Worm (Caenorhabditis elegans): ENCODE measurements around the gene F14D2.14.

The F14D2.14 gene

DNA sequence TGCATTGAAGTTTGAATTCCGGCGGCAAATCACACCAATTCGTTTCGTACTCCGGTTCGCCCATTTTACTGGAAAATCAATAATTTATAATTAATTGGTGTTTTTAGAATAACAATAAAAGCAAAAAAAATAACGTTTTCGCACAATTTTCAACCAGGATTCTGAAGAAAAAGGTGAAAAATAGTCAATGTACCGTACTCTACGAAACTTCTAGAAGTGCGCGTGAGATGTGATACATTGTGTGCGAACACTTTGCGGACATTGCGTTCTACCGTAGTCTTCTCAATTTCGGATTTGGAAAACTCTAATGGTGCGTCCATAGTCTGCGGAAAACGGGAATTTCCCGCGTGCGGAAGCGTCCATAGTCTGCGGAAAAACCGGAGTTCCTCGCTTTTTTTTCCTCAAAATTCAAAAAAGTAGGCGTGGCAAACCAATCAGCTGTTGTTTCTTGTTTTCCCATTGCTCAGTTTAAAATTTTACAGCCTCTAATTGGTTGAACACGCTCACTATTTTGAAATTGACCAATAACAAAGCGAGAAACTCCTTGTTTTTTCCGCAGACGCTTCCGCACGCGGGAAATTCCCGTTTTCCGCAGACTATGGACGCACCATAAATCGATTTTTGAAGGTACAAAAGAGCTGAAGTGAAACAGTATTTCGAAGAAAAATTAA is at the start of gene F14D2.14, which contains the start of gene bath-29:
F14D2.14 (minus strand) TSS at position 51 of the 671 bp plus-strand sequence.
bath-29 (plus strand) TSS at position 621 of the 671 bp plus-strand sequence.
- no peak for TF ChIP-seq bed-3 (GFP tag; optimal IDR thresholded peaks at IDR 0.05)
- TF ChIP-seq tbx-8 (GFP tag; optimal IDR thresholded peaks at IDR 0.05) = no peak
- TF ChIP-seq cnd-1 (tag; optimal IDR thresholded peaks at IDR 0.05) = no peak
- no peak for TF ChIP-seq mep-1 (tag; optimal IDR thresholded peaks at IDR 0.05)
- TF ChIP-seq unc-39 (tag; optimal IDR thresholded peaks at IDR 0.05) = no peak
- TF ChIP-seq lin-32 (GFP tag; optimal IDR thresholded peaks at IDR 0.05) = no peak
- TF ChIP-seq sptf-1 (tag; optimal IDR thresholded peaks at IDR 0.05) = no peak
- no peak for TF ChIP-seq flh-1 (GFP tag; optimal IDR thresholded peaks at IDR 0.05)
- no peak for TF ChIP-seq lsy-2 (tag; optimal IDR thresholded peaks at IDR 0.05)
- no peak for TF ChIP-seq zip-8 (tag; optimal IDR thresholded peaks at IDR 0.05)
- no peak for TF ChIP-seq hlh-1 (tag; optimal IDR thresholded peaks at IDR 0.05)
- TF ChIP-seq ces-1 (GFP tag; optimal IDR thresholded peaks at IDR 0.05) = no peak
- no peak for TF ChIP-seq lin-13 (tag; optimal IDR thresholded peaks at IDR 0.05)
- TF ChIP-seq mab-5 (tag; optimal IDR thresholded peaks at IDR 0.05) = no peak

DNA sequence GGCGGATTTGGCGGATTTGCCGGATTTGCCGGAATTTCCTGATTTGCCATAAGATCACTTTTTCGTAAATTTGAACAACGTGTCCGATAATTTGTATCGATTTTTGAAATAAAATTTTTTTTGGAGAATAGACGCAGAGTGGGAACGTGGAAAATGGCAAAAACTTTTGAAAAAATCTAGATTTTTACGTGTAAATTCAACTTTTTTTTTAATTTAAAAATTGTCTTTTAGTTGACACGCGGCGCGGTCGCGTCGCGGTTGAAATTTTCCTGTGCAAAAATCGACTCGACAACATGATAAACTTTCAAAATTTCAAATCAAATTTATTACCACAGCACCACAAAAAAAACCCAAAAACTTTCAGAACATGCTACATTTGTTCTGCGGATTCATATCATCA is 47.7 kb upstream of the F14D2.14 start, which contains the start of gene nep-20:
nep-20 (minus strand) TSS at position 101 of the 400 bp plus-strand sequence.
- TF ChIP-seq ceh-43 (GFP tag; optimal IDR thresholded peaks at IDR 0.05) (no peak), snpc-4 (tag; optimal IDR thresholded peaks at IDR 0.05) (no peak), sptf-1 (tag; optimal IDR thresholded peaks at IDR 0.05) (no peak), elt-3 (tag; optimal IDR thresholded peaks at IDR 0.05) (no peak), hlh-1 (tag; optimal IDR thresholded peaks at IDR 0.05) (no peak), lsy-2 (tag; optimal IDR thresholded peaks at IDR 0.05) (no peak), cnd-1 (tag; optimal IDR thresholded peaks at IDR 0.05) (no peak), ceh-83 (GFP tag; optimal IDR thresholded peaks at IDR 0.05) (no peak), mab-5 (tag; optimal IDR thresholded peaks at IDR 0.05) (no peak), unc-39 (tag; optimal IDR thresholded peaks at IDR 0.05) (no peak), nhr-28 (tag; optimal IDR thresholded peaks at IDR 0.05) (no peak), unc-120 (tag; optimal IDR thresholded peaks at IDR 0.05; ENCODE audit: poor library complexity, severe bottlenecking) (no peak), sem-2 (GFP tag; optimal IDR thresholded peaks at IDR 0.05) (no peak), ces-1 (GFP tag; optimal IDR thresholded peaks at IDR 0.05) (no peak), M03D4.4 (tag; optimal IDR thresholded peaks at IDR 0.05) (no peak), pha-4 (tag; optimal IDR thresholded peaks at IDR 0.05) (no peak)

DNA sequence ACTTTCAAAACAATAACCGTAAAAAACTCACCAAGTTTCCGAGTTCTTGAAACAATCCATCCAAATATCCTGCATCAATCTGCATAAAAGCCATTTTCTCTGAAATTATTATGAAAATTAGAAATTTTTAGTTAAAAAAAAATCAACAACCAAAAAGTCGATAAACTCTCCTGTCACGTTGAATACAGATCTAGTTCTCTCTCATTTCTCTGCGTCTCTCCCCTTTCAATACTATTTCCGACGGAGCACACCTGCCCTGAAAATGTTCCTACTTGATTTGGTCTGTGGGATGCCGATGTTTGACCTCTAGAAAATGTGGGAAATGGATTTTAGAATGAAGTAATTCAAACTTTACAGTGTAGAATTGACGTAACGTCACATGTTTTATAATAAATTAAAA is 39.7 kb upstream of the F14D2.14 start, which contains the start of gene T06D4.6:
T06D4.6 (minus strand) TSS at position 101 of the 400 bp plus-strand sequence.
- TF ChIP-seq ham-2 (GFP tag; optimal IDR thresholded peaks at IDR 0.05) (no peak), elt-3 (tag; optimal IDR thresholded peaks at IDR 0.05) (no peak), lin-32 (GFP tag; optimal IDR thresholded peaks at IDR 0.05) (no peak), mep-1 (tag; optimal IDR thresholded peaks at IDR 0.05) (no peak), ztf-11 (tag; optimal IDR thresholded peaks at IDR 0.05) (no peak), unc-120 (tag; optimal IDR thresholded peaks at IDR 0.05; ENCODE audit: poor library complexity, severe bottlenecking) (no peak), nhr-28 (tag; optimal IDR thresholded peaks at IDR 0.05) (no peak), lsy-2 (tag; optimal IDR thresholded peaks at IDR 0.05) (no peak)

DNA sequence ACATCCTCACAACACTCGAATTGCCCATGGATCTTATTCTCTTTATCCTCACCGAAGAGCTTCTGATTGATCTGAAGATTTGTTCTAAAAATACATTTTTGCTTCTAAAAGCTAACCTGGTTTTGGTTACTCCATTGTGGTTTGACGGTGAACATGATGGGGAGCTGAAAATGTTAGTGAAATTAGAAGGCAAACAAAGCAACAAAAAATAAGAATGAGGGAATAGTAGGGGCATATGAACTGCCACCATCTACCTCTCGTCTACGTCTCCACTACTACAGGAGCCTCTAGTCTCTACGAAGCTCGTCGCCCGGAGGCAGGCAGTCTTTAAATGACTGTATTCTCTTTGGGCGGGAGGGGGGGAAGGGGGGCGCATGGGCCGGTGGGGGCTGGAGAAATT is 37.9 kb upstream of the F14D2.14 start, which contains the start of gene T06D4.2:
T06D4.2 (minus strand) TSS at position 170 of the 400 bp plus-strand sequence.
- TF ChIP-seq ces-1 (GFP tag; optimal IDR thresholded peaks at IDR 0.05) = no peak
- no peak for TF ChIP-seq lin-13 (tag; optimal IDR thresholded peaks at IDR 0.05)
- TF ChIP-seq tbx-8 (GFP tag; optimal IDR thresholded peaks at IDR 0.05) = no peak
- TF ChIP-seq ham-2 (GFP tag; optimal IDR thresholded peaks at IDR 0.05) = no peak

DNA sequence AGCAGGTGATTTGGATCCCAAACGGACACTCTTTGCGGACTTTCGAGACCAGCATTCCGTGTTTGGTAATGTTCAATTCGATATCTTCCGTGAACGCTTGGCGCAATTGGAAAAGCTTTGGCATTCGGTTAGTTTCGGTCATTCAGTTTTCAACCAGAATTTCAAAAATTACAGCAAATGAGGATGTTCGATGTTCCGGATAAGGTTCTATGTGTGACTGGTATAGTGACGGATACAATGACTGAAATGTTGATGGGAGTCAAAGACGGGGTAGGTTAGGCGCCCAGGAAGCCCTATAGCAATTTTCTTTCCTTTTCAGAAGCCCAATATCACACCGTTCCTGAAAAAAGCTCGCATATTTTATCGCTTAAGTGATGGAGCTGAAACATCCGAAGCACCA is 35.3 kb upstream of the F14D2.14 start:
- TF ChIP-seq ceh-39 (tag; optimal IDR thresholded peaks at IDR 0.05) (no peak), lin-32 (GFP tag; optimal IDR thresholded peaks at IDR 0.05) (no peak), unc-39 (tag; optimal IDR thresholded peaks at IDR 0.05) (no peak), mab-5 (tag; optimal IDR thresholded peaks at IDR 0.05) (no peak), ces-1 (GFP tag; optimal IDR thresholded peaks at IDR 0.05) (no peak), nhr-12 (tag; optimal IDR thresholded peaks at IDR 0.05) (no peak)

DNA sequence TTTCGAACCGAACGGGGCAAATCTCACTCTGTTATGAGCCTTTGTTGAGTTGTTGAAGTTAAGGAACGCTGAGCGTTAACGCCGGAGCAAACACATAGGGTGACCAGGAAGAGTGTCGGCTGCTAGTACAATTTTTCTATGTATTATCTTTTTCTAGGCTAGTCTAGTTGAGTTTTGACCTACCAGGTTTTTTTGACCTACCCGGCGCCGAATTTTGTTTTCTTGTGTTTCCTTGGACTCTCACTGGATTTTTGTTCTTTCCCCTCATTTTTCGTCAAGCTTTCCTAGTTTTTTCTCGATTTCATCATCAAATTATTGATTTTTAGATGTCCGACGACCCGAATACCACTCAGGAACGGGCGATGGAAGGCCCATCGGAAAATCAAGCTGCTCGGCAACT is 33.7 kb upstream of the F14D2.14 start, which contains the start of gene T06D4.1:
T06D4.1 (plus strand) TSS at position 321 of the 400 bp plus-strand sequence.
- TF ChIP-seq unc-39 (tag; optimal IDR thresholded peaks at IDR 0.05) (no peak), cnd-1 (tag; optimal IDR thresholded peaks at IDR 0.05) (no peak), tbx-8 (GFP tag; optimal IDR thresholded peaks at IDR 0.05) (no peak), lin-13 (tag; optimal IDR thresholded peaks at IDR 0.05) (no peak), bed-3 (GFP tag; optimal IDR thresholded peaks at IDR 0.05) (no peak), mab-5 (tag; optimal IDR thresholded peaks at IDR 0.05) (no peak), drap-1 (GFP tag; optimal IDR thresholded peaks at IDR 0.05) (no peak), nhr-28 (tag; optimal IDR thresholded peaks at IDR 0.05) (no peak), mep-1 (tag; optimal IDR thresholded peaks at IDR 0.05) (no peak)
